Fruit fly (Drosophila melanogaster): Measurements from ENCODE around the gene CG32640.
A peak's percentile ranks its signal among the peaks of the same experiment; 100 is the strongest.

CG32640 gene

DNA sequence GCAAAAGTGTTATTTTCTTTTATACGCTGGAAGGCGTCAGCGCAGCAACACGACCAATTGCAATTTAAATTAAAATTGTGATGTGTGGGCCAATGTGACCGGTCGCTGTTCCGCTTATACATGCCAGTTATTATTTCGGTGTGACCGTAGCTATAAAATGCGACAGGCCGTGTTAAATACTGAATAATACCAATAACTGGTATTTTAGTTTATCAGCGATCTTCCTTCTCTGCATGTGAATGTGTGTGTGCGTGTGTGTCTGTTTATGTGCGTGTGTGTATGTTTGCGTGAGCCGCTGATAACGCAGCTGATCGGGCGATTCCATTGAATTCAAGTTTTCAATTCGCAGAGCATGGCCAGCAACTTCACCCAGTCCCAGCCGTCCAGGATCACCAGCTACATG is 49.1 kb upstream of the CG32640 start, which contains the start of the genes CG32638, CG15717 and MFS10 (continued):
- TF ChIP-seq sisA (GFP tag; IDR thresholded peaks at IDR 0.05) (no peak), onecut (GFP tag; IDR thresholded peaks at IDR 0.05) (no peak), hbn (GFP tag; IDR thresholded peaks at IDR 0.05; ENCODE audit: partially characterized antibody) (peak; percentile 28; the same call in 1 of the 2 replicates), bsh (GFP tag; optimal IDR thresholded peaks at IDR 0.05) (no peak), chm (GFP tag; IDR thresholded peaks at IDR 0.05) (no peak), CG1602 (GFP tag; optimal IDR thresholded peaks at IDR 0.05) (no peak), ab (GFP tag; optimal IDR thresholded peaks at IDR 0.05) (no peak), crp (GFP tag; optimal IDR thresholded peaks at IDR 0.05) (peak in 1 of 2 experiments; percentile 76), CG4854 (GFP tag; optimal IDR thresholded peaks at IDR 0.05) (no peak), CG3163 (GFP tag; optimal IDR thresholded peaks at IDR 0.05) (no peak), fd64A (GFP tag; optimal IDR thresholded peaks at IDR 0.05) (no peak), CG13624 (GFP tag; optimal IDR thresholded peaks at IDR 0.05) (peak; percentile 19), CG14860 (GFP tag; IDR thresholded peaks at IDR 0.05; ENCODE audit: partially characterized antibody) (no peak), dmrt99B (tag; optimal IDR thresholded peaks at IDR 0.05) (no peak), gsb-n (tag; optimal IDR thresholded peaks at IDR 0.05) (no peak), vnd (GFP tag; IDR thresholded peaks at IDR 0.05; ENCODE audit: partially characterized antibody) (no peak), CG11560 (tag; IDR thresholded peaks at IDR 0.05) (no peak), CG6854 (GFP tag; optimal IDR thresholded peaks at IDR 0.05) (no peak), CG15269 (tag; optimal IDR thresholded peaks at IDR 0.05) (peak; percentile 10), CG1792 (GFP tag; optimal IDR thresholded peaks at IDR 0.05) (no peak), CG11723 (GFP tag; optimal IDR thresholded peaks at IDR 0.05) (no peak), usp (GFP tag; optimal IDR thresholded peaks at IDR 0.05) (no peak), en (GFP tag; optimal IDR thresholded peaks at IDR 0.05) (no peak), CG6272 (GFP tag; IDR thresholded peaks at IDR 0.05) (no peak), CG16779 (GFP tag; IDR thresholded peaks at IDR 0.05) (no peak), slp2 (GFP tag; optimal IDR thresholded peaks at IDR 0.05) (no peak), CG17612 (GFP tag; IDR thresholded peaks at IDR 0.05) (no peak), CG6791 (GFP tag; IDR thresholded peaks at IDR 0.05; ENCODE audit: partially characterized antibody) (0 out of 3 replicates have a peak, but pooled peaks have one; percentile 50), CG4820 (GFP tag; optimal IDR thresholded peaks at IDR 0.05) (no peak), E2f1 (GFP tag; IDR thresholded peaks at IDR 0.05) (no peak), CG12391 (tag; optimal IDR thresholded peaks at IDR 0.05) (peak; percentile 24), tio (GFP tag; optimal IDR thresholded peaks at IDR 0.05) (no peak), CG3281 (GFP tag; optimal IDR thresholded peaks at IDR 0.05) (no peak), CG10654 (GFP tag; optimal IDR thresholded peaks at IDR 0.05) (no peak), CrebB (tag; optimal IDR thresholded peaks at IDR 0.05) (peak; percentile 45), Hr3 (GFP tag; optimal IDR thresholded peaks at IDR 0.05) (no peak), Hr39 (optimal IDR thresholded peaks at IDR 0.05) (no peak), CG5953 (GFP tag; IDR thresholded peaks at IDR 0.05) (no peak), Abd-B (GFP tag; optimal IDR thresholded peaks at IDR 0.05) (peak; percentile 6), CG10959 (GFP tag; IDR thresholded peaks at IDR 0.05) (no peak), org-1 (GFP tag; optimal IDR thresholded peaks at IDR 0.05) (no peak), CG12769 (tag; optimal IDR thresholded peaks at IDR 0.05) (peak; percentile 55), dan (GFP tag; IDR thresholded peaks at IDR 0.05) (no peak), row (GFP tag; IDR thresholded peaks at IDR 0.05) (peak; percentile 56), CG17568 (GFP tag; optimal IDR thresholded peaks at IDR 0.05) (no peak), eve (GFP tag; optimal IDR thresholded peaks at IDR 0.05) (no peak), CG10431 (GFP tag; optimal IDR thresholded peaks at IDR 0.05) (no peak), E2f2 (GFP tag; IDR thresholded peaks at IDR 0.05) (peak; percentile 75), unpg (GFP tag; optimal IDR thresholded peaks at IDR 0.05) (peak; percentile 21), Trl (optimal IDR thresholded peaks at IDR 0.05) (no peak), Trl (GFP tag; optimal IDR thresholded peaks at IDR 0.05) (no peak), CG8359 (GFP tag; optimal IDR thresholded peaks at IDR 0.05; ENCODE audit: borderline replicate concordance) (no peak)

All from whole organism, embryonic.